Fruit fly (Drosophila melanogaster) whole organism, prepupa: ENCODE results near the gene D12.

Source experiments
- CG10631 ChIP-seq: fragments of 200-800 bp; sonication (Bioruptor generic); optimal IDR thresholded peaks from 2 replicates; lab custom pipeline; 2016; ENCODE audit warnings: missing biosample characterization, missing genetic modification characterization
- CG10669 ChIP-seq: fragments of 200-800 bp; sonication (Bioruptor generic); optimal IDR thresholded peaks from 3 replicates; lab custom pipeline; 2018; ENCODE audit warnings: missing biosample characterization, mild to moderate bottlenecking, missing genetic modification characterization, moderate library complexity
- CG15336 ChIP-seq: fragments of 200-800 bp; sonication (Bioruptor generic); IDR thresholded peaks from 2 replicates; pipeline ENCODE4 v1.3.6; 2022; ENCODE audit warnings: missing biosample characterization, missing genetic modification characterization
- CG1621 ChIP-seq: fragments of 200-800 bp; sonication (Bioruptor generic); optimal IDR thresholded peaks from 3 replicates; lab custom pipeline; 2018; ENCODE audit warnings: missing biosample characterization, mild to moderate bottlenecking, missing genetic modification characterization
- CG16779 ChIP-seq: fragments of 200-800 bp; sonication (Bioruptor generic); optimal IDR thresholded peaks from 3 replicates; lab custom pipeline; 2017; ENCODE audit warnings: missing biosample characterization, mild to moderate bottlenecking, missing genetic modification characterization
- CG3032 ChIP-seq: fragments of 200-800 bp; optimal IDR thresholded peaks from 2 replicates; lab custom pipeline; 2019; ENCODE audit warnings: missing biosample characterization, mild to moderate bottlenecking, missing genetic modification characterization, moderate library complexity
- CG31627 ChIP-seq: fragments of 200-800 bp; sonication (Bioruptor generic); optimal IDR thresholded peaks from 3 replicates; lab custom pipeline; 2016; ENCODE audit warnings: missing biosample characterization, missing genetic modification characterization
- CG32006 ChIP-seq: fragments of 200-800 bp; sonication (Bioruptor generic); optimal IDR thresholded peaks from 3 replicates; lab custom pipeline; 2017; ENCODE audit warnings: missing biosample characterization, mild to moderate bottlenecking, missing genetic modification characterization
- CG34406 ChIP-seq: fragments of 200-800 bp; sonication (Bioruptor generic); optimal IDR thresholded peaks from 3 replicates; lab custom pipeline; 2016; ENCODE audit warnings: missing biosample characterization, missing genetic modification characterization
- CG4318 ChIP-seq: fragments of 200-800 bp; sonication (Bioruptor generic); optimal IDR thresholded peaks from 3 replicates; lab custom pipeline; 2017; ENCODE audit warnings: missing biosample characterization, mild to moderate bottlenecking, missing genetic modification characterization
- CG6276 ChIP-seq: fragments of 200-800 bp; sonication (Bioruptor generic); optimal IDR thresholded peaks from 2 replicates; lab custom pipeline; 2017; ENCODE audit warnings: missing biosample characterization, mild to moderate bottlenecking, missing genetic modification characterization
- CG6792 ChIP-seq: fragments of 200-800 bp; sonication (Bioruptor generic); optimal IDR thresholded peaks from 3 replicates; lab custom pipeline; 2016; ENCODE audit warnings: missing biosample characterization, missing genetic modification characterization
- CG6854 ChIP-seq: fragments of 200-800 bp; sonication (Bioruptor generic); optimal IDR thresholded peaks from 2 replicates; lab custom pipeline; 2017; ENCODE audit warnings: missing biosample characterization, mild to moderate bottlenecking, missing genetic modification characterization
- CG7368 ChIP-seq: fragments of 200-800 bp; sonication (Bioruptor generic); optimal IDR thresholded peaks from 3 replicates; lab custom pipeline; 2016; ENCODE audit warnings: missing biosample characterization, missing genetic modification characterization
- CG8119 ChIP-seq: fragments of 200-800 bp; sonication (Bioruptor generic); IDR thresholded peaks from 3 replicates; pipeline ENCODE4 v1.3.6; 2022; ENCODE audit warnings: missing biosample characterization, missing genetic modification characterization
- CG8319 ChIP-seq: fragments of 200-800 bp; sonication (Bioruptor generic); optimal IDR thresholded peaks from 3 replicates; lab custom pipeline; 2016; ENCODE audit warnings: missing biosample characterization, missing genetic modification characterization
- CG8632 ChIP-seq: fragments of 200-800 bp; sonication (Bioruptor generic); optimal IDR thresholded peaks from 3 replicates; lab custom pipeline; 2016; ENCODE audit warnings: missing biosample characterization, missing genetic modification characterization
- CG9139 ChIP-seq: fragments of 200-800 bp; sonication (Bioruptor generic); optimal IDR thresholded peaks from 3 replicates; lab custom pipeline; 2017; ENCODE audit warnings: missing biosample characterization, mild to moderate bottlenecking, missing genetic modification characterization
- Eip75B ChIP-seq: fragments of 200-800 bp; sonication (Bioruptor generic); optimal IDR thresholded peaks from 3 replicates; lab custom pipeline; 2016; ENCODE audit warnings: missing biosample characterization, missing genetic modification characterization
- Eip78C ChIP-seq: fragments of 200-800 bp; sonication (Bioruptor generic); peaks from one replicate; lab custom pipeline; 2016; ENCODE audit warnings: missing biosample characterization, missing genetic modification characterization
- Eip93F ChIP-seq: fragments of 200-800 bp; sonication (Bioruptor generic); optimal IDR thresholded peaks from 2 replicates; lab custom pipeline; 2016; ENCODE audit warnings: missing biosample characterization, mild to moderate bottlenecking, missing genetic modification characterization
- Ets21C ChIP-seq: fragments of 200-800 bp; sonication (Bioruptor generic); optimal IDR thresholded peaks from 3 replicates; lab custom pipeline; 2016; ENCODE audit warnings: missing biosample characterization, missing genetic modification characterization
- Ets96B ChIP-seq: fragments of 200-800 bp; optimal IDR thresholded peaks from 2 replicates; lab custom pipeline; 2019; ENCODE audit warnings: missing biosample characterization, mild to moderate bottlenecking, missing genetic modification characterization, moderate library complexity
- Gug ChIP-seq: fragments of 200-800 bp; sonication (Bioruptor generic); IDR thresholded peaks from 2 replicates; pipeline ENCODE4 v1.3.6; 2022; ENCODE audit warnings: missing biosample characterization, missing genetic modification characterization
- Hr38 ChIP-seq: sonication (Bioruptor generic); optimal IDR thresholded peaks from 2 replicates; lab custom pipeline; 2016; ENCODE audit warnings: missing biosample characterization, missing genetic modification characterization
- Hr39 ChIP-seq: fragments of 200-800 bp; sonication (Bioruptor generic); optimal IDR thresholded peaks from 2 replicates; lab custom pipeline; 2016; ENCODE audit warnings: missing biosample characterization, missing genetic modification characterization
- Hr4 ChIP-seq: fragments of 200-800 bp; sonication (Bioruptor generic); optimal IDR thresholded peaks from 3 replicates; lab custom pipeline; 2016; ENCODE audit warnings: missing biosample characterization, missing genetic modification characterization
- Lpt ChIP-seq: fragments of 200-800 bp; sonication (Bioruptor generic); optimal IDR thresholded peaks from 3 replicates; lab custom pipeline; 2016; ENCODE audit warnings: missing biosample characterization, missing genetic modification characterization
- OdsH ChIP-seq: fragments of 200-800 bp; sonication (Bioruptor generic); optimal IDR thresholded peaks from 3 replicates; lab custom pipeline; 2016; ENCODE audit warnings: missing biosample characterization, missing genetic modification characterization
- Smox ChIP-seq: fragments of 200-800 bp; sonication (Bioruptor generic); optimal IDR thresholded peaks from 3 replicates; lab custom pipeline; 2016; ENCODE audit warnings: missing biosample characterization, missing genetic modification characterization
- Sox102F ChIP-seq: fragments of 200-800 bp; sonication (Bioruptor generic); optimal IDR thresholded peaks from 2 replicates; lab custom pipeline; 2016; ENCODE audit warnings: missing biosample characterization, mild to moderate bottlenecking, missing genetic modification characterization
- Sox14 ChIP-seq: fragments of 200-800 bp; sonication (Bioruptor generic); optimal IDR thresholded peaks from 3 replicates; lab custom pipeline; 2016; ENCODE audit warnings: missing biosample characterization, missing genetic modification characterization
- Sox15 ChIP-seq: fragments of 200-800 bp; sonication (Bioruptor generic); optimal IDR thresholded peaks from 3 replicates; lab custom pipeline; 2016; ENCODE audit warnings: missing biosample characterization, missing genetic modification characterization
- achi ChIP-seq: fragments of 200-800 bp; sonication (Bioruptor generic); optimal IDR thresholded peaks from 3 replicates; lab custom pipeline; 2016; ENCODE audit warnings: missing biosample characterization, missing genetic modification characterization
- acj6 ChIP-seq: fragments of 200-800 bp; sonication (Bioruptor generic); optimal IDR thresholded peaks from 3 replicates; lab custom pipeline; 2016; ENCODE audit warnings: missing biosample characterization, missing genetic modification characterization
- cyc ChIP-seq: fragments of 200-800 bp; sonication (Bioruptor generic); optimal IDR thresholded peaks from 3 replicates; lab custom pipeline; 2016; ENCODE audit warnings: missing biosample characterization, missing genetic modification characterization
- dac ChIP-seq: fragments of 200-800 bp; sonication (Bioruptor generic); optimal IDR thresholded peaks from 2 replicates; lab custom pipeline; 2017; ENCODE audit warnings: missing biosample characterization, mild to moderate bottlenecking, missing genetic modification characterization
- dsx ChIP-seq: fragments of 200-800 bp; optimal IDR thresholded peaks from 3 replicates; lab custom pipeline; 2019; ENCODE audit warnings: missing biosample characterization, mild to moderate bottlenecking, missing genetic modification characterization, moderate library complexity; ENCODE audit not compliant: poor library complexity, severe bottlenecking
- eg ChIP-seq: fragments of 200-800 bp; sonication (Bioruptor generic); IDR thresholded peaks from 3 replicates; pipeline ENCODE4 v1.3.6; 2022; ENCODE audit warnings: missing biosample characterization, missing genetic modification characterization
- esn ChIP-seq: fragments of 200-800 bp; sonication (Bioruptor generic); optimal IDR thresholded peaks from 2 replicates; lab custom pipeline; 2016; ENCODE audit warnings: missing biosample characterization, mild to moderate bottlenecking, missing genetic modification characterization, moderate library complexity
- fd59A ChIP-seq: fragments of 200-800 bp; sonication (Bioruptor generic); optimal IDR thresholded peaks from 2 replicates; lab custom pipeline; 2017; ENCODE audit warnings: missing biosample characterization, mild to moderate bottlenecking, missing genetic modification characterization, missing genetic modification reagents
- fd85E ChIP-seq: fragments of 200-800 bp; sonication (Bioruptor generic); optimal IDR thresholded peaks from 3 replicates; lab custom pipeline; 2016; ENCODE audit warnings: missing biosample characterization, missing genetic modification characterization
- fkh ChIP-seq: fragments of 200-800 bp; sonication (Bioruptor generic); optimal IDR thresholded peaks from 3 replicates; lab custom pipeline; 2017; ENCODE audit warnings: missing biosample characterization, mild to moderate bottlenecking, missing genetic modification characterization, moderate library complexity
- lz ChIP-seq: fragments of 200-800 bp; sonication (Bioruptor generic); optimal IDR thresholded peaks from 3 replicates; lab custom pipeline; 2016; ENCODE audit warnings: missing biosample characterization, missing genetic modification characterization
- net ChIP-seq: fragments of 200-800 bp; sonication (Bioruptor generic); optimal IDR thresholded peaks from 3 replicates; lab custom pipeline; 2016; ENCODE audit warnings: missing biosample characterization, missing genetic modification characterization
- pdm3 ChIP-seq: fragments of 200-800 bp; sonication (Bioruptor generic); optimal IDR thresholded peaks from 3 replicates; lab custom pipeline; 2016; ENCODE audit warnings: missing biosample characterization, missing genetic modification characterization
- ss ChIP-seq, 2 experiments: fragments of 200-800 bp; sonication (Bioruptor generic); optimal IDR thresholded peaks; 2 replicates in 1 of 2; 3 replicates in 1 of 2; lab custom pipeline; 2017 to 2018; ENCODE audit warnings: mild to moderate bottlenecking in 2 of 2, missing biosample characterization in 2 of 2, missing genetic modification characterization in 2 of 2, moderate library complexity in 1 of 2
- svp ChIP-seq: fragments of 200-800 bp; sonication (Bioruptor generic); peaks from one replicate; lab custom pipeline; 2016; ENCODE audit warnings: missing biosample characterization, missing genetic modification characterization
- vri ChIP-seq: fragments of 200-800 bp; sonication (Bioruptor generic); optimal IDR thresholded peaks from 3 replicates; lab custom pipeline; 2016; ENCODE audit warnings: missing biosample characterization, mild to moderate bottlenecking, missing genetic modification characterization

D12 gene

DNA sequence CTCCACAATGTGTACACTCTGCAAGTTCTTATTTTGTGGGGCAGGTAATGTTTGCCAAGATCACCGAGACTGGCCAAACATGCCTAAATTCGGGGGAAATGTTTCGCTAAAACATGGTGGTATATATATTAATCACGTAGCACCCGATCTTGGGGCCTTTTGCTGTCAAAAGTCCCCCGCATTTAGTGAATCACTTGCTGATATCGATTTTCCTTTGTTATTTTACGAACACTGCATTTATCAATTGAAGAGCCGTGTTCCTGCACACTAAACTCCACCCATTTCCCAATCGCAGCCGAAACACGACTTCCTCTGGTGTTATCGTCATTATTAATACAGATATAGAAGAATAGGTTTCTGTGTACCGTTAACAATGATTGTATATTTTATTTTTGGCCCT is 15.4 kb downstream of the D12 start:
- TF ChIP-seq Sox15 = no peak
- no peak for TF ChIP-seq CG16779
- no peak for TF ChIP-seq vri
- TF ChIP-seq fd59A (GFP tag; lab: Kevin White, UChicago) = no peak

DNA sequence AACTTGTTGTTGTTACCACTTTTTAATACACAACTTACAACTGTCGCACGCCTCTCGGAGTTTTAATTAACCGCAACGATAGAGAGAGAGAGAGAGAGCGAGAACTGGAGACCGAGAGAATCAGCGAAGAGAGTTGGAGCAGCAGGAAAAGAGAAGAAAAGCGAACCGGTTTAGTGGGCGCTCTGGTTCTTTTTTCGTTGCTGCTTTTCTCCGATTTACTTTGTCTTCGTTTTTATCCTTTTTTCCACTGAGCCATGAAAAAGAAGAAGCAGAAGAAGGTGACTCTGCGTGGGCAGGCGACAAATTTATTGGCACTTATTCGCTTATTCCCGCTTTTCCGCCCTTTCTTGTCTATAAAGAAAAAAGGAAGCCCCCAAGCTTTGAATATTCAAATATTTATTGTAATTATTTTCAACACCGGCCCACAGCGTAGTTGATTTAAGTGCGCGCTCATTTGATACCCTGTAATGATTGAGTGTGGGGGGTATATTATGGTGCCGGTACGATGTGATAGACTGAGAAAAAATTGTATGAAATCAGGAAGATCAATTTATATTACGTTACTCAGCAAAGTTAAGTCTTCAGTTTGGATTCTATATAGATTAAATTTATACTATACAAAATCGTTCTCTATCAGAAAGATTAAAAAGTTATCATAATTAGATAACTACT is 16.8 kb downstream of the D12 start:
- TF ChIP-seq CG4318 (GFP tag; lab: Kevin White, UChicago) (no peak), dac (no peak), Gug (GFP tag; lab: Robert Waterston, UW) (no peak), net (GFP tag; lab: Kevin White, UChicago) (no peak), CG10631 (GFP tag; lab: Kevin White, UChicago) (peak; percentile 54), CG8119 (GFP tag; lab: Robert Waterston, UW) (no peak), CG6276 (GFP tag; lab: Kevin White, UChicago) (no peak), acj6 (GFP tag; lab: Kevin White, UChicago) (peak; percentile 14), Ets96B (tag; lab: Kevin White, UChicago) (peak; percentile 37), CG16779 (no peak), Hr4 (GFP tag; lab: Kevin White, UChicago) (peak; percentile 35), CG8319 (no peak), pdm3 (GFP tag; lab: Kevin White, UChicago) (peak; percentile 17), CG6854 (GFP tag; lab: Kevin White, UChicago) (no peak), Sox14 (GFP tag; lab: Kevin White, UChicago) (peak; percentile 7), Sox102F (GFP tag; lab: Kevin White, UChicago) (no peak), dsx (GFP tag; lab: Kevin White, UChicago) (peak; percentile 72), ss (GFP tag; optimal IDR thresholded peaks at IDR 0.05; lab: Kevin White, UChicago) (peak; percentile 75 to 82), CG1621 (peak; percentile 46), Eip78C (GFP tag; lab: Kevin White, UChicago) (peak; percentile 67), svp (GFP tag; lab: Kevin White, UChicago) (peak; percentile 72), CG10669 (peak; percentile 22), fd59A (GFP tag; lab: Kevin White, UChicago) (peak; percentile 9), achi (GFP tag; lab: Kevin White, UChicago) (peak; percentile 7), CG34406 (GFP tag; lab: Kevin White, UChicago) (no peak), vri (no peak), CG32006 (GFP tag; lab: Kevin White, UChicago) (peak; percentile 63), CG15336 (peak; percentile 32; the same call in 1 of the 2 replicates), Hr38 (GFP tag; lab: Kevin White, UChicago) (no peak), fd85E (GFP tag; lab: Kevin White, UChicago) (no peak), CG6792 (GFP tag; lab: Kevin White, UChicago) (no peak), lz (GFP tag; lab: Kevin White, UChicago) (no peak), eg (GFP tag; lab: Robert Waterston, UW) (peak; percentile 7; the same call in 1 of the 3 replicates), CG31627 (peak; percentile 2), Smox (GFP tag; lab: Kevin White, UChicago) (peak; percentile 23), fkh (no peak), CG7368 (GFP tag; lab: Kevin White, UChicago) (no peak), esn (GFP tag; lab: Kevin White, UChicago) (no peak), Eip75B (GFP tag; lab: Kevin White, UChicago) (peak; percentile 15), CG9139 (GFP tag; lab: Kevin White, UChicago) (peak; percentile 67), OdsH (GFP tag; lab: Kevin White, UChicago) (peak; percentile 44), Ets21C (GFP tag; lab: Kevin White, UChicago) (no peak), CG3032 (tag; lab: Kevin White, UChicago) (peak; percentile 27), Hr39 (GFP tag; lab: Kevin White, UChicago) (no peak), Sox15 (no peak), Lpt (GFP tag; lab: Kevin White, UChicago) (peak; percentile 6), CG8632 (GFP tag; lab: Kevin White, UChicago) (peak; percentile 29), cyc (GFP tag; lab: Kevin White, UChicago) (no peak), Eip93F (GFP tag; lab: Kevin White, UChicago) (no peak)
